Worm (Caenorhabditis elegans) whole organism, L3 larva: ENCODE data around the gene qui-1.

Experiments
- R02D3.7 ChIP-seq: fragments of 150-350 bp; optimal IDR thresholded peaks from 2 replicates; lab custom pipeline; 2014; ENCODE audit warnings: missing biosample characterization, missing genetic modification characterization
- ZK546.5 ChIP-seq: sonication (generic microtip); optimal IDR thresholded peaks from 2 replicates; lab custom pipeline; 2017; ENCODE audit warnings: missing biosample characterization, missing genetic modification characterization
- aly-2 ChIP-seq: fragments of 150-350 bp; optimal IDR thresholded peaks from 2 replicates; lab custom pipeline; 2014; ENCODE audit warnings: missing biosample characterization, missing genetic modification characterization
- ama-1 ChIP-seq: fragments of 150-350 bp; optimal IDR thresholded peaks from 2 replicates; lab custom pipeline; 2018
- ceh-16 ChIP-seq: sonication (generic microtip); optimal IDR thresholded peaks from 2 replicates; lab custom pipeline; 2017; ENCODE audit warnings: missing biosample characterization, missing genetic modification characterization
- ceh-28 ChIP-seq: fragments of 150-350 bp; optimal IDR thresholded peaks from 2 replicates; lab custom pipeline; 2014; ENCODE audit warnings: missing biosample characterization, missing genetic modification reagents, missing genetic modification characterization
- ceh-82 ChIP-seq: fragments of 150-350 bp; optimal IDR thresholded peaks from 2 replicates; lab custom pipeline; 2014; ENCODE audit warnings: missing biosample characterization, missing genetic modification characterization
- daf-12 ChIP-seq: fragments of 150-350 bp; optimal IDR thresholded peaks from 2 replicates; lab custom pipeline; 2014; ENCODE audit warnings: missing biosample characterization, missing genetic modification reagents, missing genetic modification characterization
- egl-5 ChIP-seq: fragments of 150-350 bp; optimal IDR thresholded peaks from 2 replicates; lab custom pipeline; 2017; ENCODE audit warnings: missing biosample characterization, missing genetic modification reagents, missing genetic modification characterization, inconsistent platforms
- elt-1 ChIP-seq: fragments of 150-350 bp; optimal IDR thresholded peaks from 2 replicates; lab custom pipeline; 2014; ENCODE audit warnings: missing biosample characterization, missing genetic modification characterization
- elt-2 ChIP-seq: sonication (generic microtip); optimal IDR thresholded peaks from 2 replicates; lab custom pipeline; 2016; ENCODE audit warnings: missing genetic modification reagents, mild to moderate bottlenecking, missing genetic modification characterization, missing compliant biosample characterization
- elt-3 ChIP-seq, 3 experiments: fragments of 150-350 bp in 1 of 3; sonication (generic microtip) in 2 of 3; optimal IDR thresholded peaks; 2 replicates in 2 of 3; 4 replicates in 1 of 3; lab custom pipeline; 2014 to 2017; ENCODE audit warnings: missing biosample characterization in 3 of 3, missing genetic modification characterization in 3 of 3
- eor-1 ChIP-seq, 2 experiments: fragments of 150-350 bp; optimal IDR thresholded peaks; 2 replicates each; lab custom pipeline; 2014 to 2018; ENCODE audit warnings: missing biosample characterization in 2 of 2, missing genetic modification characterization in 2 of 2
- fkh-10 ChIP-seq: sonication (generic microtip); optimal IDR thresholded peaks from 2 replicates; lab custom pipeline; 2017; ENCODE audit warnings: missing biosample characterization, missing genetic modification reagents, missing genetic modification characterization
- fkh-2 ChIP-seq: fragments of 150-350 bp; optimal IDR thresholded peaks from 2 replicates; lab custom pipeline; 2014; ENCODE audit warnings: missing biosample characterization, missing genetic modification reagents, missing genetic modification characterization
- hmg-11 ChIP-seq: sonication (generic microtip); optimal IDR thresholded peaks from 2 replicates; lab custom pipeline; 2016; ENCODE audit warnings: missing genetic modification characterization, missing compliant biosample characterization
- lin-15B ChIP-seq: fragments of 150-350 bp; optimal IDR thresholded peaks from 2 replicates; lab custom pipeline; 2014; ENCODE audit warnings: missing biosample characterization, missing genetic modification characterization
- mdl-1 ChIP-seq: fragments of 150-350 bp; optimal IDR thresholded peaks from 2 replicates; lab custom pipeline; 2014; ENCODE audit warnings: missing biosample characterization, missing genetic modification characterization
- mml-1 ChIP-seq: fragments of 150-350 bp; sonication (generic microtip); optimal IDR thresholded peaks from 3 replicates; lab custom pipeline; 2014; ENCODE audit warnings: missing biosample characterization, missing genetic modification characterization
- nfya-1 ChIP-seq: sonication (generic microtip); optimal IDR thresholded peaks from 2 replicates; lab custom pipeline; 2017; ENCODE audit warnings: missing genetic modification characterization, mild to moderate bottlenecking, missing compliant biosample characterization, antibody characterized with exemption, moderate library complexity; ENCODE audit not compliant: insufficient read depth
- nhr-11 ChIP-seq: fragments of 150-350 bp; optimal IDR thresholded peaks from 2 replicates; lab custom pipeline; 2014; ENCODE audit warnings: missing biosample characterization, missing genetic modification characterization
- nhr-237 ChIP-seq: fragments of 150-350 bp; optimal IDR thresholded peaks from 2 replicates; lab custom pipeline; 2014; ENCODE audit warnings: missing biosample characterization, missing genetic modification characterization
- nhr-25 ChIP-seq: sonication (generic microtip); optimal IDR thresholded peaks from 2 replicates; lab custom pipeline; 2017; ENCODE audit warnings: missing biosample characterization, missing genetic modification characterization
- nhr-43 ChIP-seq: sonication (generic microtip); optimal IDR thresholded peaks from 2 replicates; lab custom pipeline; 2016; ENCODE audit warnings: mild to moderate bottlenecking, missing genetic modification characterization, missing compliant biosample characterization; ENCODE audit not compliant: poor library complexity, severe bottlenecking
- nhr-76 ChIP-seq: fragments of 150-350 bp; sonication (generic microtip); optimal IDR thresholded peaks from 5 replicates; lab custom pipeline; 2014; ENCODE audit warnings: missing biosample characterization, missing genetic modification characterization
- pha-4 ChIP-seq: fragments of 150-350 bp; optimal IDR thresholded peaks from 2 replicates; lab custom pipeline; 2014; ENCODE audit warnings: missing biosample characterization, missing genetic modification reagents, missing genetic modification characterization
- sea-2 ChIP-seq: fragments of 150-350 bp; sonication (generic microtip); optimal IDR thresholded peaks from 4 replicates; lab custom pipeline; 2014; ENCODE audit warnings: missing biosample characterization, missing genetic modification reagents, missing genetic modification characterization
- skn-1 ChIP-seq: fragments of 150-350 bp; optimal IDR thresholded peaks from 2 replicates; lab custom pipeline; 2014; ENCODE audit warnings: missing biosample characterization, missing genetic modification characterization
- snpc-4 ChIP-seq: fragments of 150-350 bp; optimal IDR thresholded peaks from 2 replicates; lab custom pipeline; 2014; ENCODE audit warnings: missing biosample characterization, missing genetic modification characterization
- tbx-2 ChIP-seq: sonication (generic microtip); optimal IDR thresholded peaks from 2 replicates; lab custom pipeline; 2016; ENCODE audit warnings: mild to moderate bottlenecking, missing genetic modification characterization, missing compliant biosample characterization
- unc-39 ChIP-seq: sonication (generic microtip); optimal IDR thresholded peaks from 4 replicates; lab custom pipeline; 2017; ENCODE audit warnings: missing biosample characterization, missing genetic modification characterization
- ztf-11 ChIP-seq: fragments of 150-350 bp; optimal IDR thresholded peaks from 2 replicates; lab custom pipeline; 2014; ENCODE audit warnings: missing biosample characterization, missing genetic modification characterization
- ztf-4 ChIP-seq: fragments of 150-350 bp; optimal IDR thresholded peaks from 2 replicates; lab custom pipeline; 2014; ENCODE audit warnings: missing biosample characterization, missing genetic modification characterization

qui-1 gene

DNA sequence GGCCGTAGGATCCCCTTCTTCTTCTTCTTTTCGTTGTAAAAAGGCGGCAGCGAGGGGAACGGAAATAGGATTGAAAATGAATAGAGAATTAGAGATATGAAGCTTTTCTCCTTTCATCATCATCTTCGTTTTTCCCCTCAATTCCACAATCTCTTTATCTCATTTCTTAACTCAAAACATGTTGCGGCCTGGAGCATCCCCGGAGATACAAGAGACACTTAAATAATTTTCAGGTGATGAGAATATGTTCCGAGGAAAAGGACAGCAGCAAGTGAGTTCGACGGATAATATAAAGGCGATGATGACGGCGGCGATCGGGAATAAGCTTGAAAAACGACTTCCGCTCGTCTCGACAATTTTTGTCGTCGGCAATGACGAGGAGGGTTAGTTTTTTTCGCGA is at the start of gene qui-1, which contains the start of gene Y45F10B.13:
TSS of gene qui-1 (plus strand) at position 233 of the 400 bp plus-strand sequence.
TSS of gene Y45F10B.13 (minus strand) at position 101 of the 400 bp plus-strand sequence.
- TF ChIP-seq eor-1 (tag; optimal IDR thresholded peaks at IDR 0.05; lab: Kevin White, UChicago) (no peak), ztf-11 (no peak), ZK546.5 (no peak), ceh-28 (tag; lab: Kevin White, UChicago) (no peak), unc-39 (no peak), snpc-4 (tag; lab: Kevin White, UChicago) (no peak), egl-5 (tag; lab: Kevin White, UChicago) (no peak), fkh-10 (no peak), tbx-2 (tag; lab: Kevin White, UChicago) (no peak), skn-1 (tag; lab: Kevin White, UChicago) (no peak), elt-2 (tag; lab: Kevin White, UChicago) (no peak), ceh-16 (tag; lab: Kevin White, UChicago) (no peak), R02D3.7 (tag; lab: Kevin White, UChicago) (no peak)

DNA sequence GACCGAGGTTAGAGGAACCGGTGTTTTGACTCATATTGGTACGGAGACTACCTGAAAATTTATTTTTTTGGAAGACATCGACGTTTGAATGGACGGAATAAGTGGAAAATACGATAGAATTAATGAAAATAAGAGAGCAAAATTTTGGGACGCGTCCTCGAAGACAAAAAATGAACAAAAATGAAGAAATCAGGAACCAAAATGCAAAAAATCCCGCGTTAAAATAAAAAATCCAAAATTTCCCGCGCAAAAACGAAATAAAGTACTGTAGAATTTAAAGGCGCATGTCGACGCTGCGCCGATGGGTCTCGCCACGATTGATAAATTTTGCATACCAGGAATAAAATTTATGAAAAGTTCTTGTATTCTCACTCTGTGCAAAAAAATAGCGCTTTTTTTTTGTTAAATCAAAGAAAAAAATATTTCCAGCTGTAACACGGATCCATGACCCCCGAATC is 49.5 kb upstream of the qui-1 start, which contains the start of gene puf-3:
TSS of gene puf-3 (minus strand) at position 51 of the 458 bp plus-strand sequence.
- no peak for TF ChIP-seq ztf-11
- TF ChIP-seq ceh-28 (tag; lab: Kevin White, UChicago) = no peak
- TF ChIP-seq nhr-11 (tag; lab: Kevin White, UChicago) = no peak
- TF ChIP-seq pha-4 (tag; lab: Kevin White, UChicago) = no peak
- TF ChIP-seq ceh-82 (tag; lab: Kevin White, UChicago) = no peak
- TF ChIP-seq nhr-237 (tag; lab: Kevin White, UChicago) = no peak

DNA sequence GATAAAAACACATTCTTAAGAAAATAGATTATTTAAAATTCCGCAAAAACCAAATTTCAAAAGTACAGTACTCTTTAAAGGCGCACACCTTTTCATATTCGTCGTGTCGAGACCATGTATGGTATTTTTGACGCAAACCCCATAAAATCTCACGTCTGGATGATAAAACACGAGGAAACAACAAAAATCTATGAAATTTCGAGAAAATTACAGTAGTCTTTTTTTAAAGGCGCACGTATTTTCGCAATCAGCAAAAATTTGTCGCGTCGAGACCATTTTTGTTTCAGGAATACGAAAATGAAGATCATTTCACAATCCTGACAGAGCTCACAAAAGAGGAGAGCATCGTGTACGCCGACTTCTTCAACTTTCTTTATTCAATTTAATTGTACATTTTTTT is 48.7 kb upstream of the qui-1 start:
- TF ChIP-seq ama-1 (lab: Kevin White, UChicago) (peak; percentile 11), nhr-11 (tag; lab: Kevin White, UChicago) (no peak)

DNA sequence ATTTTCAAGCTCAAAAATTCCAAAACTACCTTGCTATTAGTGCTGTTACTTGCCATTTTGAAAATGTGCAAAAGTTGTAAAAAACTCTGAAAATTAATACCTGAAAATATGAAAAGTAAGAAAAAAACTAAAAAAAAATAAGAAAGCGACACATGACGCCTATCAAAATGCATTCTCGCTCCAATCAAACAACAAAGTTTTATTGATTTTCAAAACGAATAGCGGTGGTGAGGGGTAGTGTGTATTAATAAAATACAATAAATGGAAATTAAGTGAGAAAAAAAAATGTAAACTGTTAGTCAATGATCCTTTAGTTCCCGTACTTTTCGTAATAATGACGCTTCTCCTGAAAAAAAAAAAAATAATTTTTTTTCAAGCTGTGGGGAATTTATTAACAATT is 39.9 kb upstream of the qui-1 start, which contains the start of gene dcap-2:
TSS of gene dcap-2 (minus strand) at position 86 of the 400 bp plus-strand sequence.
- TF ChIP-seq ceh-28 (tag; lab: Kevin White, UChicago) = peak; percentile 35
- TF ChIP-seq mml-1 = no peak
- peak; percentile 71 for TF ChIP-seq hmg-11 (tag; lab: Kevin White, UChicago)
- peak; percentile 8 for TF ChIP-seq lin-15B
- peak; percentile 68 for TF ChIP-seq pha-4 (tag; lab: Kevin White, UChicago)
- TF ChIP-seq nfya-1 (tag; lab: Kevin White, UChicago) = peak; percentile 46

DNA sequence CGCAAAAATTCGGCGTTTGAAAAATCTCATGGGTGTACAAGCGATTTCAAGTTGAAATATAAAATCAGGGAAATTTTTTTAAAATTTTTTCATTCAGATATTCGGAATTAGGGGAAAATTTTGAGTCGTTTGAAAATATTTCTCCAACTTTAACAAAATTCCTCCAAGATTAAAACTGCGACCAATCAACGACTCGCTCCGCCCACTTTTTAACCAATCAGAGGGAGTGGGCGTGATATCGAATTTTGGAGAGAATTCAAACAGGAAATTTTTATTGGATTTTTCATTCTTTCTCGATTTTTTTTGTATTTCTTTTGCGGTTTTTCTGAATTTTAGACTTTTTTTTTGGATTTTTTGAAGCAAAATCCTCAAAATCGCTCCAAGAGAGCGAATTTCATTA is 36.4 kb upstream of the qui-1 start:
- peak; percentile 87 for TF ChIP-seq nfya-1 (tag; lab: Kevin White, UChicago)
- no peak for TF ChIP-seq pha-4 (tag; lab: Kevin White, UChicago)
- TF ChIP-seq elt-3 (tag; optimal IDR thresholded peaks at IDR 0.05; lab: Kevin White, UChicago) = no peak
- TF ChIP-seq, all 47 proteins: peak for 1

DNA sequence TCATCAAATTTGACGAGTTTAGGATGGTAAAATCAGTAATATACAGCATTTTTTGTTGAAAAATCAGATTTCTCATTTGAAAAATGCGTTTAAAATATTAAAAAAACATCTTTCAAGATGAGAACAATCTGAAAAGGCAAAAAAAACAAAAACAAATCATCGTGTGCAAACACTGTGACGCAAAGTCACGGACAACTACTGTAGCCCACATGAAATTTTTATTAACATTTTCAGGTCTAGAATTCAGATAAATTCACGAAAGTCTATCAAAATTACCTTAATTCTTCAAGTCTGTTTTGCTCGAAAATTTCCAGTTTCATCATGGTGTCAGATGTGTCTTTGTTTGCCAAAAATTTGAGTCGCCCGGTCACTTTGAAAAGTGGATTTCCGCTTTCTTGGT is 22.8 kb upstream of the qui-1 start:
- TF ChIP-seq ceh-28 (tag; lab: Kevin White, UChicago) = no peak
- TF ChIP-seq nhr-25 (tag; lab: Kevin White, UChicago) = no peak
- TF ChIP-seq ztf-4 (tag; lab: Kevin White, UChicago) = no peak
- TF ChIP-seq ceh-82 (tag; lab: Kevin White, UChicago) = no peak
- no peak for TF ChIP-seq pha-4 (tag; lab: Kevin White, UChicago)
- no peak for TF ChIP-seq ceh-16 (tag; lab: Kevin White, UChicago)

DNA sequence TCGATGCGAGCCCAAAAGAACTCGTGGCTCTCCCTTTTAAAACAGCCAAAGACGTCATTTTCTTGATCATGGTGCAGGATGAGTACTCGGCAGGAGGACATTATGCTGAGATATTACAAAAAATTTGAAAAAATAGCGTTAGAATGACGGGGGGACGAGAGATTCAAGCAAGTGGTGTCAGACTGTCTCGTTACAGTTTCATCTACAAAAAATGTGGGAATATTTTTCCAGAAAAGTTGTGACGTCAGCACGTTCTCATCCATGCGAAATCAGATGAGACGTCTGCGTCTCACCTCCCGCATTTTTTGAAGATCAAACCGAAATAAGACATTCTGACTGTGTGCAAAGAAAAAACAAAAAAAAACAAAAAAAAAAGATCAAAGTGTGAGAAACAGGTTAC is 21.5 kb upstream of the qui-1 start, which contains the start of gene rsd-2:
TSS of gene rsd-2 (minus strand) at position 101 of the 400 bp plus-strand sequence.
- TF ChIP-seq snpc-4 (tag; lab: Kevin White, UChicago) (no peak), nhr-76 (no peak), nhr-43 (tag; lab: Kevin White, UChicago) (no peak), ZK546.5 (no peak), tbx-2 (tag; lab: Kevin White, UChicago) (no peak), mdl-1 (tag; lab: Kevin White, UChicago) (no peak), eor-1 (tag; optimal IDR thresholded peaks at IDR 0.05; lab: Kevin White, UChicago) (no peak), sea-2 (GFP tag; lab: Kevin White, UChicago) (no peak), ama-1 (lab: Kevin White, UChicago) (no peak), ztf-4 (tag; lab: Kevin White, UChicago) (no peak), fkh-2 (tag; lab: Kevin White, UChicago) (no peak), daf-12 (tag; lab: Kevin White, UChicago) (no peak), hmg-11 (tag; lab: Kevin White, UChicago) (no peak), aly-2 (tag; lab: Kevin White, UChicago) (no peak), elt-1 (tag; lab: Kevin White, UChicago) (no peak)
